Worm (Caenorhabditis elegans): ENCODE measurements around the gene srw-24.

DNA sequence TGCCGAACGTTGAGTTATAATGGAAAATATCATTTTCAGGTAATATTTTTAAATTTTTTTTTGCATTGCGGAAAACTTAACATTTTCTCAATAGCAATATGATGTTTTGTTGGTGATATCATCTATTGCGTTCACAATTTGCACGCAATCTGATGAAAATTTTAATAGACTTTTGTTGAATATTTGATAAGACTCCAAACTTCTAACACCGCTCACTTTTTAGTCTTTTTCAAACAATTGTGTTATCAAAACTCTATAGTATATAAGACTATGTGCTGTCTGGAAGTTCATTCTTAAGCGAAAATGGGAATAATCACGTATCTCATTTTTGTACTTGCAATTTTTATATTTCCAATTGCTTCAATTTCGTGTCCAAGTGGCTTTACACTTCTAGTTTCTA lies 48.3 kb upstream of the srw-24 start, which contains the start of gene clec-47:
- TF ChIP-seq snpc-4 (tag; optimal IDR thresholded peaks at IDR 0.05): no peak
- no peak for TF ChIP-seq unc-39 (tag; optimal IDR thresholded peaks at IDR 0.05)
- TF ChIP-seq ztf-11 (tag; optimal IDR thresholded peaks at IDR 0.05): no peak
- no peak for TF ChIP-seq lin-13 (tag; optimal IDR thresholded peaks at IDR 0.05)
- no peak for TF ChIP-seq mab-5 (tag; optimal IDR thresholded peaks at IDR 0.05)
- TF ChIP-seq elt-1 (tag; optimal IDR thresholded peaks at IDR 0.05; ENCODE audit: borderline replicate concordance, insufficient read depth): no peak
- no peak for TF ChIP-seq unc-62 (GFP tag; optimal IDR thresholded peaks at IDR 0.05)
- TF ChIP-seq nhr-237 (tag; optimal IDR thresholded peaks at IDR 0.05): no peak
- no peak for TF ChIP-seq sem-2 (GFP tag; optimal IDR thresholded peaks at IDR 0.05)
